Worm (Caenorhabditis elegans): ENCODE measurements around the gene tbc-1.

DNA sequence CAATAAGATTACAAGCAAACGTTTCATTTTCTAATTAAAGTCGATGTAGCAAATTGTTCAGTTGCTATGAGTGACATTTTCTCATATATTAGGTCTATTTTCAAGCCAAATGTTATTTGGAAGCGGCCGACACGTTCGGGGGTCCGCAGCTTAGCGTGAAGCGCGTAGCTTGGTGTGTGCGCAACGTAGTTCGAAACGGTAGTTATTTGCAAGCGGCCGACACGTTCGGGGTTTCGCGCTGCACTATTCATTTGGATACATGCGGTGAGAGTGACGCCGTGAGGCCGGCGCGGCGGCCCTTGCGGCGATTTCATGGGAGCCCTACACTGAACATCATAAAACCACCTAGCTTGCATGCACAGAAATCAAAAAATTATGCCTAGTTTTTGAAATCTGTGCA is 17.6 kb downstream of the tbc-1 start:
- TF ChIP-seq C34B4.2 (tag; optimal IDR thresholded peaks at IDR 0.05) (no peak), dsc-1 (tag; optimal IDR thresholded peaks at IDR 0.05) (no peak), irx-1 (tag; optimal IDR thresholded peaks at IDR 0.05) (no peak), pag-3 (tag; optimal IDR thresholded peaks at IDR 0.05; ENCODE audit: borderline replicate concordance, insufficient read depth) (no peak), ets-5 (GFP tag; IDR thresholded peaks at IDR 0.05) (no peak)
